Fruit fly (Drosophila melanogaster): ENCODE data around the gene CG17470.

The CG17470 gene

dm6 chr2L:20648612-20649011, 5.6 kb upstream of the CG17470 start, which contains the start of gene CG18810:
CG18810 (plus strand) TSS chr2L:20648912.
- no peak for TF ChIP-seq Dll (optimal IDR thresholded peaks at IDR 0.05)
- TF ChIP-seq EcR (GFP tag; optimal IDR thresholded peaks at IDR 0.05): no peak
- TF ChIP-seq psq (optimal IDR thresholded peaks at IDR 0.05): no peak
- no peak for TF ChIP-seq CG8478 (optimal IDR thresholded peaks at IDR 0.05)
- no peak for TF ChIP-seq usp (GFP tag; optimal IDR thresholded peaks at IDR 0.05)
- no peak for TF ChIP-seq pan (optimal IDR thresholded peaks at IDR 0.05)

- TF ChIP-seq Dll (optimal IDR thresholded peaks at IDR 0.05) (no peak), usp (GFP tag; optimal IDR thresholded peaks at IDR 0.05) (no peak), psq (optimal IDR thresholded peaks at IDR 0.05) (no peak), EcR (GFP tag; optimal IDR thresholded peaks at IDR 0.05) (no peak), pan (optimal IDR thresholded peaks at IDR 0.05) (no peak), CG8478 (optimal IDR thresholded peaks at IDR 0.05) (no peak)
Observed at dm6 chr2L:20647240-20647908, 4.3 kb upstream of the CG17470 start.

dm6 chr2L:20645394-20645869, 2.4 kb upstream of the CG17470 start, which contains the start of the genes phr6-4 and CG2608:
phr6-4 (minus strand) TSS chr2L:20645791.
CG2608 (plus strand) TSS chr2L:20645822.
- TF ChIP-seq EcR (GFP tag; optimal IDR thresholded peaks at IDR 0.05) (no peak), Dll (optimal IDR thresholded peaks at IDR 0.05) (no peak), CG8478 (optimal IDR thresholded peaks at IDR 0.05) (no peak), pan (optimal IDR thresholded peaks at IDR 0.05) (no peak), usp (GFP tag; optimal IDR thresholded peaks at IDR 0.05) (no peak), psq (optimal IDR thresholded peaks at IDR 0.05) (no peak)

- TF ChIP-seq pan (optimal IDR thresholded peaks at IDR 0.05): no peak
- TF ChIP-seq Dll (optimal IDR thresholded peaks at IDR 0.05): no peak
- TF ChIP-seq usp (GFP tag; optimal IDR thresholded peaks at IDR 0.05): no peak
Observed at dm6 chr2L:20640617-20641016, 2.4 kb downstream of the CG17470 start, which contains the start of gene Sfp38D. Sfp38D (plus strand) TSS chr2L:20640917.

dm6 chr2L:20639821-20640220, 3.2 kb downstream of the CG17470 start, which contains the start of gene CG31680:
CG31680 (plus strand) TSS chr2L:20640121.
- TF ChIP-seq Dll (optimal IDR thresholded peaks at IDR 0.05): no peak
- no peak for TF ChIP-seq EcR (GFP tag; optimal IDR thresholded peaks at IDR 0.05)
- no peak for TF ChIP-seq psq (optimal IDR thresholded peaks at IDR 0.05)
- TF ChIP-seq CG8478 (optimal IDR thresholded peaks at IDR 0.05): no peak
- TF ChIP-seq pan (optimal IDR thresholded peaks at IDR 0.05): no peak
- no peak for TF ChIP-seq usp (GFP tag; optimal IDR thresholded peaks at IDR 0.05)

- TF ChIP-seq Dll (optimal IDR thresholded peaks at IDR 0.05) (no peak), psq (optimal IDR thresholded peaks at IDR 0.05) (no peak), usp (GFP tag; optimal IDR thresholded peaks at IDR 0.05) (no peak), EcR (GFP tag; optimal IDR thresholded peaks at IDR 0.05) (no peak), pan (optimal IDR thresholded peaks at IDR 0.05) (no peak), CG8478 (optimal IDR thresholded peaks at IDR 0.05) (no peak)
Observed at dm6 chr2L:20638413-20638812, 4.6 kb downstream of the CG17470 start.

- TF ChIP-seq pan (optimal IDR thresholded peaks at IDR 0.05): no peak
- no peak for TF ChIP-seq psq (optimal IDR thresholded peaks at IDR 0.05)
- TF ChIP-seq usp (GFP tag; optimal IDR thresholded peaks at IDR 0.05): no peak
- TF ChIP-seq Dll (optimal IDR thresholded peaks at IDR 0.05): no peak
- TF ChIP-seq CG8478 (optimal IDR thresholded peaks at IDR 0.05): no peak
- TF ChIP-seq EcR (GFP tag; optimal IDR thresholded peaks at IDR 0.05): no peak
Observed at dm6 chr2L:20634215-20634614, 8.8 kb downstream of the CG17470 start, which contains the start of gene CG17472. CG17472 (plus strand) TSS chr2L:20634515.

dm6 chr2L:20614222-20614621, 28.8 kb downstream of the CG17470 start, which contains the start of gene CG15475:
CG15475 (plus strand) TSS chr2L:20614522.
- TF ChIP-seq pan (optimal IDR thresholded peaks at IDR 0.05) (no peak), Dll (optimal IDR thresholded peaks at IDR 0.05) (no peak), psq (optimal IDR thresholded peaks at IDR 0.05) (no peak), EcR (GFP tag; optimal IDR thresholded peaks at IDR 0.05) (no peak), CG8478 (optimal IDR thresholded peaks at IDR 0.05) (no peak), usp (GFP tag; optimal IDR thresholded peaks at IDR 0.05) (no peak)

- no peak for TF ChIP-seq usp (GFP tag; optimal IDR thresholded peaks at IDR 0.05)
- no peak for TF ChIP-seq Dll (optimal IDR thresholded peaks at IDR 0.05)
- TF ChIP-seq pan (optimal IDR thresholded peaks at IDR 0.05): no peak
Observed at dm6 chr2L:20604096-20604495, 38.9 kb downstream of the CG17470 start, which contains the start of gene CG31677. CG31677 (minus strand) TSS chr2L:20604196.

- TF ChIP-seq Dll (optimal IDR thresholded peaks at IDR 0.05): no peak
- no peak for TF ChIP-seq CG8478 (optimal IDR thresholded peaks at IDR 0.05)
Observed at dm6 chr2L:20601282-20601681, 41.8 kb downstream of the CG17470 start.

- TF ChIP-seq EcR (GFP tag; optimal IDR thresholded peaks at IDR 0.05) (no peak), Dll (optimal IDR thresholded peaks at IDR 0.05) (no peak), pan (optimal IDR thresholded peaks at IDR 0.05) (no peak), psq (optimal IDR thresholded peaks at IDR 0.05) (no peak), usp (GFP tag; optimal IDR thresholded peaks at IDR 0.05) (no peak), CG8478 (optimal IDR thresholded peaks at IDR 0.05) (no peak)
Observed at dm6 chr2L:20597744-20598143, 45.3 kb downstream of the CG17470 start.
